Fruit fly (Drosophila melanogaster) whole organism, prepupa: ENCODE data around the gene CG5404.

Source experiments
- Blimp-1 ChIP-seq: fragments of 200-800 bp; sonication (Bioruptor generic); optimal IDR thresholded peaks from 3 replicates; lab custom pipeline; 2017; ENCODE audit warnings: missing biosample characterization, missing genetic modification characterization, mild to moderate bottlenecking, moderate library complexity, missing genetic modification reagents
- CG32006 ChIP-seq: fragments of 200-800 bp; sonication (Bioruptor generic); optimal IDR thresholded peaks from 3 replicates; lab custom pipeline; 2017; ENCODE audit warnings: missing biosample characterization, mild to moderate bottlenecking, missing genetic modification characterization
- Gug ChIP-seq: fragments of 200-800 bp; sonication (Bioruptor generic); IDR thresholded peaks from 2 replicates; pipeline ENCODE4 v1.3.6; 2022; ENCODE audit warnings: missing biosample characterization, missing genetic modification characterization
- Sox102F ChIP-seq: fragments of 200-800 bp; sonication (Bioruptor generic); optimal IDR thresholded peaks from 2 replicates; lab custom pipeline; 2016; ENCODE audit warnings: missing biosample characterization, mild to moderate bottlenecking, missing genetic modification characterization
- fd59A ChIP-seq: fragments of 200-800 bp; sonication (Bioruptor generic); optimal IDR thresholded peaks from 2 replicates; lab custom pipeline; 2017; ENCODE audit warnings: missing biosample characterization, mild to moderate bottlenecking, missing genetic modification characterization, missing genetic modification reagents
- ss ChIP-seq, 2 experiments: fragments of 200-800 bp; sonication (Bioruptor generic); optimal IDR thresholded peaks; 2 replicates in 1 of 2; 3 replicates in 1 of 2; lab custom pipeline; 2017 to 2018; ENCODE audit warnings: mild to moderate bottlenecking in 2 of 2, missing biosample characterization in 2 of 2, missing genetic modification characterization in 2 of 2, moderate library complexity in 1 of 2
- topi ChIP-seq: fragments of 200-800 bp; sonication (Bioruptor generic); optimal IDR thresholded peaks from 3 replicates; lab custom pipeline; 2016; ENCODE audit warnings: missing biosample characterization, missing genetic modification characterization

dm6 chr3R:15670559-15670958, 33.9 kb upstream of the CG5404 start:
- TF ChIP-seq Gug (GFP tag; lab: Robert Waterston, UW) (no peak), ss (GFP tag; optimal IDR thresholded peaks at IDR 0.05; lab: Kevin White, UChicago) (no peak), topi (GFP tag; lab: Kevin White, UChicago) (no peak), Blimp-1 (GFP tag; lab: Kevin White, UChicago) (peak; percentile 4), Sox102F (GFP tag; lab: Kevin White, UChicago) (peak; percentile 42), fd59A (no peak), CG32006 (GFP tag; lab: Kevin White, UChicago) (no peak)
